Worm (Caenorhabditis elegans) whole organism, late embryonic: ENCODE data around the gene T25E4.1.

Experiments
- F13H6.1 ChIP-seq: sonication (generic microtip); optimal IDR thresholded peaks from 2 replicates; lab custom pipeline; 2016; ENCODE audit warnings: missing genetic modification characterization, missing compliant biosample characterization
- K09A11.1 ChIP-seq: sonication (generic microtip); optimal IDR thresholded peaks from 2 replicates; lab custom pipeline; 2017; ENCODE audit warnings: antibody characterized with exemption, mild to moderate bottlenecking, missing genetic modification characterization, missing compliant biosample characterization; ENCODE audit not compliant: insufficient read depth
- Y22D7AL.16 ChIP-seq: sonication (generic microtip); optimal IDR thresholded peaks from 2 replicates; lab custom pipeline; 2016; ENCODE audit warnings: missing genetic modification characterization, missing compliant biosample characterization
- ama-1 ChIP-seq: fragments of 150-350 bp; optimal IDR thresholded peaks from 2 replicates; lab custom pipeline; 2014
- ceh-14 ChIP-seq: sonication (generic microtip); optimal IDR thresholded peaks from 2 replicates; lab custom pipeline; 2016; ENCODE audit warnings: missing genotype, missing genetic modification characterization, missing compliant biosample characterization
- ceh-2 ChIP-seq: sonication (generic microtip); optimal IDR thresholded peaks from 2 replicates; lab custom pipeline; 2016; ENCODE audit warnings: missing genotype, missing genetic modification characterization, missing compliant biosample characterization
- ceh-22 ChIP-seq: sonication (generic microtip); optimal IDR thresholded peaks from 2 replicates; lab custom pipeline; 2017; ENCODE audit warnings: missing biosample characterization, missing genetic modification characterization
- ceh-24 ChIP-seq: sonication (generic microtip); optimal IDR thresholded peaks from 2 replicates; lab custom pipeline; 2016; ENCODE audit warnings: mild to moderate bottlenecking, missing genetic modification characterization, missing compliant biosample characterization
- ceh-30 ChIP-seq: fragments of 150-350 bp; optimal IDR thresholded peaks from 2 replicates; lab custom pipeline; 2014; ENCODE audit warnings: missing biosample characterization, missing genetic modification characterization
- ceh-34 ChIP-seq: sonication (generic microtip); optimal IDR thresholded peaks from 2 replicates; lab custom pipeline; 2016; ENCODE audit warnings: mild to moderate bottlenecking, missing genetic modification characterization, missing compliant biosample characterization
- ceh-45 ChIP-seq: fragments of 200-800 bp; sonication (Bioruptor generic); IDR thresholded peaks from 2 replicates; pipeline ENCODE4 v1.3.6; 2022; ENCODE audit warnings: missing genetic modification reagents, missing genetic modification characterization, missing compliant biosample characterization
- ceh-6 ChIP-seq: fragments of 200-800 bp; sonication (Bioruptor generic); optimal IDR thresholded peaks from 2 replicates; lab custom pipeline; 2018; ENCODE audit warnings: mild to moderate bottlenecking, missing genetic modification characterization, missing compliant biosample characterization
- ceh-9 ChIP-seq: sonication (generic microtip); optimal IDR thresholded peaks from 2 replicates; lab custom pipeline; 2016; ENCODE audit warnings: mild to moderate bottlenecking, missing genetic modification characterization, inconsistent platforms, missing compliant biosample characterization
- dmd-4 ChIP-seq: sonication (generic microtip); optimal IDR thresholded peaks from 2 replicates; lab custom pipeline; 2016; ENCODE audit warnings: borderline replicate concordance, missing genetic modification characterization, missing compliant biosample characterization
- dve-1 ChIP-seq: sonication (generic microtip); optimal IDR thresholded peaks from 2 replicates; lab custom pipeline; 2017; ENCODE audit warnings: antibody characterized with exemption, mild to moderate bottlenecking, missing genetic modification characterization, missing compliant biosample characterization
- elt-2 ChIP-seq: sonication (generic microtip); optimal IDR thresholded peaks from 2 replicates; lab custom pipeline; 2016; ENCODE audit warnings: missing genetic modification reagents, missing genetic modification characterization, missing compliant biosample characterization
- ets-4 ChIP-seq: sonication (generic microtip); optimal IDR thresholded peaks from 2 replicates; lab custom pipeline; 2016; ENCODE audit warnings: missing genetic modification characterization, missing compliant biosample characterization
- eyg-1 ChIP-seq: sonication (generic microtip); optimal IDR thresholded peaks from 2 replicates; lab custom pipeline; 2016; ENCODE audit warnings: missing genotype, missing genetic modification characterization, missing compliant biosample characterization
- fax-1 ChIP-seq: sonication (generic microtip); optimal IDR thresholded peaks from 2 replicates; lab custom pipeline; 2016; ENCODE audit warnings: missing genotype, missing genetic modification characterization, missing compliant biosample characterization
- fkh-6 ChIP-seq: sonication (generic microtip); optimal IDR thresholded peaks from 2 replicates; lab custom pipeline; 2016; ENCODE audit warnings: missing genetic modification characterization, missing compliant biosample characterization
- hlh-30 ChIP-seq: sonication (generic microtip); optimal IDR thresholded peaks from 2 replicates; lab custom pipeline; 2017; ENCODE audit warnings: antibody characterized with exemption, missing genetic modification characterization, missing compliant biosample characterization; ENCODE audit not compliant: insufficient read depth
- hlh-6 ChIP-seq: sonication (generic microtip); optimal IDR thresholded peaks from 2 replicates; lab custom pipeline; 2016; ENCODE audit warnings: missing genotype, missing genetic modification characterization, missing compliant biosample characterization
- nfya-1 ChIP-seq: sonication (generic microtip); optimal IDR thresholded peaks from 2 replicates; lab custom pipeline; 2017; ENCODE audit warnings: missing genetic modification characterization, mild to moderate bottlenecking, missing compliant biosample characterization, antibody characterized with exemption, moderate library complexity
- odd-2 ChIP-seq: sonication (generic microtip); optimal IDR thresholded peaks from 2 replicates; lab custom pipeline; 2017; ENCODE audit warnings: antibody characterized with exemption, mild to moderate bottlenecking, missing genetic modification characterization, missing compliant biosample characterization
- pat-9 ChIP-seq: fragments of 200-800 bp; sonication (Bioruptor generic); optimal IDR thresholded peaks from 2 replicates; lab custom pipeline; 2018; ENCODE audit warnings: mild to moderate bottlenecking, missing genetic modification characterization, moderate library complexity, missing compliant biosample characterization
- pax-1 ChIP-seq: fragments of 150-350 bp; optimal IDR thresholded peaks from 2 replicates; lab custom pipeline; 2014; ENCODE audit warnings: missing biosample characterization, missing genetic modification characterization
- pha-4 ChIP-seq: fragments of 150-350 bp; optimal IDR thresholded peaks from 2 replicates; lab custom pipeline; 2018; ENCODE audit warnings: missing biosample characterization, missing genetic modification reagents, missing genetic modification characterization
- pqm-1 ChIP-seq: sonication (generic microtip); optimal IDR thresholded peaks from 2 replicates; lab custom pipeline; 2016; ENCODE audit warnings: missing genetic modification characterization, missing compliant biosample characterization
- pros-1 ChIP-seq: fragments of 150-350 bp; optimal IDR thresholded peaks from 2 replicates; lab custom pipeline; 2014; ENCODE audit warnings: missing biosample characterization, missing genetic modification reagents, missing genetic modification characterization
- rnt-1 ChIP-seq: sonication (generic microtip); optimal IDR thresholded peaks from 2 replicates; lab custom pipeline; 2016; ENCODE audit warnings: missing genetic modification characterization, missing compliant biosample characterization
- tbx-2 ChIP-seq: sonication (generic microtip); optimal IDR thresholded peaks from 2 replicates; lab custom pipeline; 2016; ENCODE audit warnings: missing genetic modification characterization, missing compliant biosample characterization
- ttx-3 ChIP-seq: sonication (generic microtip); optimal IDR thresholded peaks from 2 replicates; lab custom pipeline; 2016; ENCODE audit warnings: missing genetic modification reagents, missing genetic modification characterization, missing compliant biosample characterization
- unc-3 ChIP-seq, 2 experiments: fragments of 200-800 bp in 1 of 2; sonication (Bioruptor generic) in 1 of 2; sonication (generic microtip) in 1 of 2; conservative IDR thresholded peaks in 1 of 2; optimal IDR thresholded peaks in 1 of 2; 2 replicates each; pipeline versions ENCODE4 v1.3.6 to Lab custom; 2016 to 2022; ENCODE audit warnings: missing compliant biosample characterization in 2 of 2, missing genetic modification characterization in 2 of 2, missing genetic modification reagents in 1 of 2
- zip-5 ChIP-seq: sonication (generic microtip); optimal IDR thresholded peaks from 2 replicates; lab custom pipeline; 2016; ENCODE audit warnings: missing genetic modification characterization, missing compliant biosample characterization
- ztf-16 ChIP-seq: sonication (generic microtip); optimal IDR thresholded peaks from 2 replicates; lab custom pipeline; 2017; ENCODE audit warnings: missing genetic modification characterization, missing compliant biosample characterization

The T25E4.1 gene

ce11 chrII:5594210-5594764 is 16.2 kb downstream of the T25E4.1 start, which contains the start of gene ttc-4 (continued):
- TF ChIP-seq pat-9 (tag; lab: Kevin White, UChicago) (no peak), ceh-45 (GFP tag; lab: Robert Waterston, UW) (no peak), ceh-22 (tag; lab: Kevin White, UChicago) (no peak), ceh-6 (GFP tag; lab: Kevin White, UChicago) (no peak), elt-2 (peak; percentile 90), ceh-9 (tag; lab: Kevin White, UChicago) (no peak), ceh-30 (tag; lab: Kevin White, UChicago) (no peak), fax-1 (tag; lab: Kevin White, UChicago) (peak; percentile 8), hlh-6 (tag; lab: Kevin White, UChicago) (no peak), pros-1 (tag; lab: Kevin White, UChicago) (no peak), dmd-4 (tag; lab: Kevin White, UChicago) (no peak), ceh-2 (tag; lab: Kevin White, UChicago) (peak; percentile 33), ztf-16 (tag; lab: Kevin White, UChicago) (no peak), pqm-1 (tag; lab: Kevin White, UChicago) (no peak), K09A11.1 (tag; lab: Kevin White, UChicago) (no peak), hlh-30 (tag; lab: Kevin White, UChicago) (no peak), unc-3 (GFP tag; conservative IDR thresholded peaks at IDR 0.05; lab: Robert Waterston, UW) (no peak), unc-3 (tag; optimal IDR thresholded peaks at IDR 0.05; lab: Kevin White, UChicago) (no peak), ets-4 (peak; percentile 56), ceh-14 (tag; lab: Kevin White, UChicago) (peak; percentile 52)

ce11 chrII:5596247-5596646 is 18.1 kb downstream of the T25E4.1 start, which contains the start of gene C17G10.1:
Gene C17G10.1, plus strand, starts transcription at chrII:5596547.
- TF ChIP-seq zip-5 (tag; lab: Kevin White, UChicago) (no peak), ceh-24 (tag; lab: Kevin White, UChicago) (no peak), ceh-9 (tag; lab: Kevin White, UChicago) (no peak), F13H6.1 (tag; lab: Kevin White, UChicago) (no peak), eyg-1 (tag; lab: Kevin White, UChicago) (no peak), Y22D7AL.16 (tag; lab: Kevin White, UChicago) (no peak), pha-4 (tag; lab: Kevin White, UChicago) (no peak), rnt-1 (tag; lab: Kevin White, UChicago) (no peak), ceh-22 (tag; lab: Kevin White, UChicago) (no peak), pax-1 (no peak), ceh-34 (tag; lab: Kevin White, UChicago) (no peak), pqm-1 (tag; lab: Kevin White, UChicago) (no peak), nfya-1 (no peak), dmd-4 (tag; lab: Kevin White, UChicago) (no peak), tbx-2 (no peak)

- peak; percentile 70 for TF ChIP-seq elt-2
- TF ChIP-seq odd-2 (tag; lab: Kevin White, UChicago): no peak
- TF ChIP-seq fkh-6 (tag; lab: Kevin White, UChicago): no peak
- TF ChIP-seq pqm-1 (tag; lab: Kevin White, UChicago): no peak
- TF ChIP-seq dve-1: peak; percentile 35
- peak; percentile 17 for TF ChIP-seq ama-1 (lab: Kevin White, UChicago)
- no peak for TF ChIP-seq tbx-2
- no peak for TF ChIP-seq ttx-3 (tag; lab: Kevin White, UChicago)
- no peak for TF ChIP-seq ceh-22 (tag; lab: Kevin White, UChicago)
Observed at ce11 chrII:5599326-5600044, 21.4 kb downstream of the T25E4.1 start, which contains the start of gene C17G10.10. Gene C17G10.10, minus strand, starts transcription at chrII:5599376.
